Fruit fly (Drosophila melanogaster): ENCODE data around the gene pkm.

Gene pkm

DNA sequence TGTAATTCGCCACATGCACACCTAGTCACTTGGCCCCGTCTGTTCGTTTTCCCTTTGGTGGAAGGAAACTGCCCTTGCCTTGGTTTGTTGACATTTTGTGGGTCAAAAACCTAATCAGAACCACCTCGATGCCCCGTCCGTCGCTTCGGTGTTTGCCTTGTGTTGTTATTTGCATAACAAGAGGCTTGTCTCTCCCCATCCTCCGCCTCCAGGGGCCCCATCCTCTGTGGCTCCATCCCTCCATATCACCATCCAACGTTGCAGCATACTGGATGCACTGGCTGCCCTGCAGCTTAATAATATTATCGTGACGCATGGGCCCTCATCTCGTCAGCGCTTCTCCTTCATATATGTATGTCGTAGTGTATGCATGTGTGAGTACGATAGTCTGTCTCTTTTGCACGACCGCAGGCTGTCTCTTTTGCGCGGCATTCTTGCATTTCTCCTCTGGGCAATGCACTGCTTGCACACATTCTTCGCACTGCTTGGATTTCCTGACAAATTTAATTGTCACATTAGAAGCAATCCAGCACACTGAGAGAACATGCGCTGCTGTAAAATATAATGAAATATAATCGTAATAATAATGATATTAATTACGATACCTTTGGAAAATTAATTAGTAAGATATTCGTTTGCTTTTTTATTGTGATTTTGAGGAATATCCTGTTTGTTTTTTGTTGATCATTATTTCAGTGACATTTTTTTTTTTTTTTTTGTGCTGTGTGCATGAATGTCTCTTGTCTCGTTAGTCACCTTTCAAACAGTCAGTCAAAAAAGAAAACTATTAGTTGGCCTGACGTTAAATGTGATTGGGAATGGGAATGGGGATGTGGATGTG is 39.6 kb downstream of the pkm start (continued):
- TF ChIP-seq Max (GFP tag; optimal IDR thresholded peaks at IDR 0.05) (no peak), cas (GFP tag; IDR thresholded peaks at IDR 0.05) (no peak), Mrtf (GFP tag; IDR thresholded peaks at IDR 0.05) (no peak), CG4424 (GFP tag; optimal IDR thresholded peaks at IDR 0.05) (no peak), CG6654 (GFP tag; optimal IDR thresholded peaks at IDR 0.05) (no peak), CG10959 (GFP tag; IDR thresholded peaks at IDR 0.05) (peak; percentile 26; the same call in 1 of the 2 replicates), CG17186 (GFP tag; optimal IDR thresholded peaks at IDR 0.05) (no peak), CG18599 (GFP tag; optimal IDR thresholded peaks at IDR 0.05) (no peak), Aef1 (GFP tag; IDR thresholded peaks at IDR 0.05) (no peak), CG10543 (GFP tag; optimal IDR thresholded peaks at IDR 0.05) (no peak), Drgx (GFP tag; IDR thresholded peaks at IDR 0.05) (no peak), pho (GFP tag; optimal IDR thresholded peaks at IDR 0.05) (no peak), sqz (GFP tag; optimal IDR thresholded peaks at IDR 0.05) (no peak), Bdp1 (GFP tag; optimal IDR thresholded peaks at IDR 0.05) (no peak), CG3838 (GFP tag; optimal IDR thresholded peaks at IDR 0.05) (no peak), NfI (GFP tag; optimal IDR thresholded peaks at IDR 0.05) (no peak), CG3065 (GFP tag; optimal IDR thresholded peaks at IDR 0.05) (no peak), CG8388 (GFP tag; optimal IDR thresholded peaks at IDR 0.05) (peak; percentile 30), Scr (GFP tag; IDR thresholded peaks at IDR 0.05; ENCODE audit: partially characterized antibody) (no peak), CG11456 (GFP tag; IDR thresholded peaks at IDR 0.05) (no peak), Stat92E (GFP tag; optimal IDR thresholded peaks at IDR 0.05) (no peak), D19A (tag; optimal IDR thresholded peaks at IDR 0.05) (peak; percentile 28), grn (GFP tag; optimal IDR thresholded peaks at IDR 0.05) (no peak), trh (GFP tag; optimal IDR thresholded peaks at IDR 0.05) (no peak), Abd-B (GFP tag; optimal IDR thresholded peaks at IDR 0.05) (peak; percentile 14), CG11093 (GFP tag; IDR thresholded peaks at IDR 0.05) (no peak), CG12659 (GFP tag; optimal IDR thresholded peaks at IDR 0.05) (no peak), CG10462 (GFP tag; optimal IDR thresholded peaks at IDR 0.05) (no peak), CG9876 (GFP tag; optimal IDR thresholded peaks at IDR 0.05) (no peak), CG14860 (GFP tag; IDR thresholded peaks at IDR 0.05; ENCODE audit: partially characterized antibody) (no peak), CG9215 (GFP tag; IDR thresholded peaks at IDR 0.05) (no peak), CG17568 (GFP tag; optimal IDR thresholded peaks at IDR 0.05) (no peak), br (optimal IDR thresholded peaks at IDR 0.05) (no peak), tgo (GFP tag; IDR thresholded peaks at IDR 0.05) (no peak), abd-A (tag; optimal IDR thresholded peaks at IDR 0.05) (no peak), CG31388 (GFP tag; optimal IDR thresholded peaks at IDR 0.05) (no peak), schlank (tag; optimal IDR thresholded peaks at IDR 0.05) (no peak), CG9609 (GFP tag; optimal IDR thresholded peaks at IDR 0.05) (no peak), pb (GFP tag; optimal IDR thresholded peaks at IDR 0.05) (no peak), CG8089 (GFP tag; optimal IDR thresholded peaks at IDR 0.05) (no peak), CG30431 (GFP tag; optimal IDR thresholded peaks at IDR 0.05) (no peak), Adf1 (GFP tag; IDR thresholded peaks at IDR 0.05) (no peak), ttk (GFP tag; IDR thresholded peaks at IDR 0.05) (no peak), ro (GFP tag; IDR thresholded peaks at IDR 0.05) (no peak), CG7271 (tag; optimal IDR thresholded peaks at IDR 0.05) (no peak), CG4730 (GFP tag; IDR thresholded peaks at IDR 0.05) (no peak), pzg (GFP tag; optimal IDR thresholded peaks at IDR 0.05) (no peak), zf30C (GFP tag; optimal IDR thresholded peaks at IDR 0.05) (peak; percentile 11), ems (GFP tag; optimal IDR thresholded peaks at IDR 0.05) (no peak), lov (optimal IDR thresholded peaks at IDR 0.05) (no peak), lov (GFP tag; IDR thresholded peaks at IDR 0.05) (no peak)
